Worm (Caenorhabditis elegans) whole organism, L2 larva: Measurements from ENCODE around the gene Y39B6A.5.

ENCODE experiments used
- aly-2 ChIP-seq: fragments of 150-350 bp; optimal IDR thresholded peaks from 2 replicates; lab custom pipeline; 2014; ENCODE audit warnings: missing biosample characterization, missing genetic modification characterization
- blmp-1 ChIP-seq: sonication (generic microtip); optimal IDR thresholded peaks from 2 replicates; lab custom pipeline; 2017; ENCODE audit warnings: missing genetic modification characterization, mild to moderate bottlenecking, missing compliant biosample characterization, antibody characterized with exemption, moderate library complexity; ENCODE audit not compliant: insufficient read depth
- ceh-82 ChIP-seq: fragments of 150-350 bp; optimal IDR thresholded peaks from 2 replicates; lab custom pipeline; 2014; ENCODE audit warnings: missing biosample characterization, missing genetic modification characterization
- elt-1 ChIP-seq: fragments of 150-350 bp; optimal IDR thresholded peaks from 2 replicates; lab custom pipeline; 2014; ENCODE audit warnings: missing biosample characterization, missing genetic modification characterization
- fos-1 ChIP-seq: fragments of 150-350 bp; optimal IDR thresholded peaks from 2 replicates; lab custom pipeline; 2014; ENCODE audit warnings: missing biosample characterization, missing genetic modification characterization
- lsy-2 ChIP-seq, 2 experiments: fragments of 150-350 bp in 1 of 2; sonication (generic microtip) in 1 of 2; optimal IDR thresholded peaks; 2 replicates each; lab custom pipeline; 2014 to 2017; ENCODE audit warnings: missing biosample characterization in 2 of 2, missing genetic modification characterization in 2 of 2
- mdl-1 ChIP-seq, 2 experiments: fragments of 150-350 bp in 1 of 2; sonication (generic microtip) in 1 of 2; optimal IDR thresholded peaks; 2 replicates each; lab custom pipeline; 2017; ENCODE audit warnings: missing biosample characterization in 2 of 2, missing genetic modification characterization in 2 of 2
- nhr-21 ChIP-seq: fragments of 150-350 bp; optimal IDR thresholded peaks from 2 replicates; lab custom pipeline; 2014; ENCODE audit warnings: missing biosample characterization, missing genetic modification characterization
- unc-62 ChIP-seq: fragments of 150-350 bp; optimal IDR thresholded peaks from 2 replicates; lab custom pipeline; 2014; ENCODE audit warnings: missing biosample characterization, missing genetic modification reagents, missing genetic modification characterization
- ztf-1 ChIP-seq: fragments of 200-800 bp; sonication (Bioruptor generic); conservative IDR thresholded peaks from 2 replicates; pipeline ENCODE4 v1.3.6; 2022; ENCODE audit warnings: missing genetic modification characterization, missing compliant biosample characterization

ce11 chrV:19177804-19178203, 19.1 kb upstream of the Y39B6A.5 start:
- no peak for TF ChIP-seq lsy-2 (tag; optimal IDR thresholded peaks at IDR 0.05; lab: Kevin White, UChicago)
- TF ChIP-seq unc-62 = no peak
- TF ChIP-seq ztf-1 = no peak
- no peak for TF ChIP-seq fos-1 (tag; lab: Kevin White, UChicago)
- no peak for TF ChIP-seq elt-1
- TF ChIP-seq ceh-82 (tag; lab: Kevin White, UChicago) = no peak
- no peak for TF ChIP-seq nhr-21 (tag; lab: Kevin White, UChicago)
- TF ChIP-seq blmp-1 = no peak
- no peak for TF ChIP-seq mdl-1 (tag; optimal IDR thresholded peaks at IDR 0.05; lab: Kevin White, UChicago)
- no peak for TF ChIP-seq aly-2 (tag; lab: Kevin White, UChicago)
